Worm (Caenorhabditis elegans): Measurements from ENCODE around the gene srlf-33.

ce11 chrIV:11945621-11946020 lies 20.4 kb upstream of the srlf-33 start, which contains the start of gene ZK829.3:
- TF ChIP-seq ama-1 (optimal IDR thresholded peaks at IDR 0.05) (no peak), ceh-13 (GFP tag; optimal IDR thresholded peaks at IDR 0.05) (no peak), tra-4 (tag; optimal IDR thresholded peaks at IDR 0.05) (no peak), hmbx-1 (tag; optimal IDR thresholded peaks at IDR 0.05) (no peak), F13C5.2 (tag; optimal IDR thresholded peaks at IDR 0.05) (no peak), aly-1 (tag; optimal IDR thresholded peaks at IDR 0.05) (no peak), scrt-1 (GFP tag; IDR thresholded peaks at IDR 0.05) (no peak)

All from whole organism, early embryonic.